Worm (Caenorhabditis elegans) whole organism, mixed stage, embryonic: Measurements from ENCODE around the gene Y43C5B.2.

Source experiments
- blmp-1 ChIP-seq: fragments of 150-350 bp; optimal IDR thresholded peaks from 2 replicates; lab custom pipeline; 2014; ENCODE audit warnings: missing biosample characterization, missing genetic modification characterization
- mab-5 ChIP-seq: fragments of 150-350 bp; optimal IDR thresholded peaks from 2 replicates; lab custom pipeline; 2014; ENCODE audit warnings: missing biosample characterization, missing genetic modification characterization

- TF ChIP-seq blmp-1 (tag; lab: Kevin White, UChicago) (no peak), mab-5 (tag; lab: Kevin White, UChicago) (no peak)
Measured at ce11 chrIV:10310329-10310728, 41.8 kb downstream of the Y43C5B.2 start, which contains the start of gene R09E10.8.
